Fruit fly (Drosophila melanogaster): ENCODE measurements around the gene haf.

Gene haf

dm6 chr2L:1651053-1651452, 96.1 kb downstream of the haf start, which contains the start of gene chinmo:
TSS of gene chinmo (plus strand) at chr2L:1651258.
- TF ChIP-seq CG13204 (GFP tag; optimal IDR thresholded peaks at IDR 0.05) (no peak), CG4496 (GFP tag; IDR thresholded peaks at IDR 0.05) (no peak), Pif1A (GFP tag; optimal IDR thresholded peaks at IDR 0.05) (peak; percentile 19), gl (tag; optimal IDR thresholded peaks at IDR 0.05) (no peak), Pif1B (GFP tag; optimal IDR thresholded peaks at IDR 0.05) (peak; percentile 7), fd96Ca (GFP tag; IDR thresholded peaks at IDR 0.05) (no peak), D1 (tag; optimal IDR thresholded peaks at IDR 0.05) (no peak), Snoo (tag; optimal IDR thresholded peaks at IDR 0.05) (peak; percentile 5), CG10348 (GFP tag; IDR thresholded peaks at IDR 0.05) (no peak), CG32121 (GFP tag; IDR thresholded peaks at IDR 0.05) (peak; percentile 53), CG15710 (tag; optimal IDR thresholded peaks at IDR 0.05) (no peak), EcR (GFP tag; optimal IDR thresholded peaks at IDR 0.05) (no peak), CG9948 (tag; optimal IDR thresholded peaks at IDR 0.05) (no peak), Ets98B (GFP tag; IDR thresholded peaks at IDR 0.05) (peak; percentile 43; the same call in 1 of the 2 replicates), CG12605 (GFP tag; IDR thresholded peaks at IDR 0.05) (peak; percentile 46), CG14655 (GFP tag; optimal IDR thresholded peaks at IDR 0.05) (no peak), CG34367 (tag; optimal IDR thresholded peaks at IDR 0.05) (no peak), CG8301 (tag; optimal IDR thresholded peaks at IDR 0.05) (no peak), CG8159 (tag; optimal IDR thresholded peaks at IDR 0.05) (no peak), CG17806 (tag; optimal IDR thresholded peaks at IDR 0.05) (no peak), rn (GFP tag; IDR thresholded peaks at IDR 0.05) (no peak)

- TF ChIP-seq CG8159 (tag; optimal IDR thresholded peaks at IDR 0.05) (no peak), CG8301 (tag; optimal IDR thresholded peaks at IDR 0.05) (no peak), Pif1B (GFP tag; optimal IDR thresholded peaks at IDR 0.05) (no peak), fd96Ca (GFP tag; IDR thresholded peaks at IDR 0.05) (no peak), CG34367 (tag; optimal IDR thresholded peaks at IDR 0.05) (no peak), gl (tag; optimal IDR thresholded peaks at IDR 0.05) (no peak), CG17806 (tag; optimal IDR thresholded peaks at IDR 0.05) (no peak), Pif1A (GFP tag; optimal IDR thresholded peaks at IDR 0.05) (no peak), Ets98B (GFP tag; IDR thresholded peaks at IDR 0.05) (no peak), D1 (tag; optimal IDR thresholded peaks at IDR 0.05) (no peak)
Measured at dm6 chr2L:1651889-1652288, 97.0 kb downstream of the haf start.

dm6 chr2L:1653800-1654199, 98.9 kb downstream of the haf start:
- TF ChIP-seq Ets98B (GFP tag; IDR thresholded peaks at IDR 0.05), result no peak
- TF ChIP-seq CG13204 (GFP tag; optimal IDR thresholded peaks at IDR 0.05), result no peak
- no peak for TF ChIP-seq CG12605 (GFP tag; IDR thresholded peaks at IDR 0.05)
- no peak for TF ChIP-seq rn (GFP tag; IDR thresholded peaks at IDR 0.05)
- TF ChIP-seq Snoo (tag; optimal IDR thresholded peaks at IDR 0.05), result no peak

- TF ChIP-seq EcR (GFP tag; optimal IDR thresholded peaks at IDR 0.05) (no peak), CG34367 (tag; optimal IDR thresholded peaks at IDR 0.05) (no peak), Snoo (tag; optimal IDR thresholded peaks at IDR 0.05) (no peak), CG10348 (GFP tag; IDR thresholded peaks at IDR 0.05) (no peak), CG12605 (GFP tag; IDR thresholded peaks at IDR 0.05) (no peak), gl (tag; optimal IDR thresholded peaks at IDR 0.05) (no peak), rn (GFP tag; IDR thresholded peaks at IDR 0.05) (no peak), CG13204 (GFP tag; optimal IDR thresholded peaks at IDR 0.05) (no peak), CG14655 (GFP tag; optimal IDR thresholded peaks at IDR 0.05) (no peak), D1 (tag; optimal IDR thresholded peaks at IDR 0.05) (no peak)
Measured at dm6 chr2L:1654217-1654616, 99.3 kb downstream of the haf start.

- TF ChIP-seq Pif1A (GFP tag; optimal IDR thresholded peaks at IDR 0.05), result no peak
- no peak for TF ChIP-seq CG34367 (tag; optimal IDR thresholded peaks at IDR 0.05)
- no peak for TF ChIP-seq CG15710 (tag; optimal IDR thresholded peaks at IDR 0.05)
- TF ChIP-seq CG9948 (tag; optimal IDR thresholded peaks at IDR 0.05), result no peak
- TF ChIP-seq CG12605 (GFP tag; IDR thresholded peaks at IDR 0.05), result no peak
Measured at dm6 chr2L:1655858-1656257, 100.9 kb downstream of the haf start.

dm6 chr2L:1656835-1657541, 102.1 kb downstream of the haf start:
- TF ChIP-seq CG32121 (GFP tag; IDR thresholded peaks at IDR 0.05) (peak; percentile 71; the same call in 1 of the 2 replicates), rn (GFP tag; IDR thresholded peaks at IDR 0.05) (no peak), CG4496 (GFP tag; IDR thresholded peaks at IDR 0.05) (peak; percentile 65; the same call in 2 of the 3 replicates), CG34367 (tag; optimal IDR thresholded peaks at IDR 0.05) (no peak), Pif1A (GFP tag; optimal IDR thresholded peaks at IDR 0.05) (no peak), CG9948 (tag; optimal IDR thresholded peaks at IDR 0.05) (no peak), CG12605 (GFP tag; IDR thresholded peaks at IDR 0.05) (0 out of 2 replicates have a peak, but pooled peaks have one; percentile 9), Ets98B (GFP tag; IDR thresholded peaks at IDR 0.05) (peak; percentile 35; the same call in 1 of the 2 replicates), CG14655 (GFP tag; optimal IDR thresholded peaks at IDR 0.05) (no peak), Snoo (tag; optimal IDR thresholded peaks at IDR 0.05) (no peak)

- TF ChIP-seq gl (tag; optimal IDR thresholded peaks at IDR 0.05), result no peak
- no peak for TF ChIP-seq CG15710 (tag; optimal IDR thresholded peaks at IDR 0.05)
- TF ChIP-seq CG8301 (tag; optimal IDR thresholded peaks at IDR 0.05), result no peak
Measured at dm6 chr2L:1658124-1658523, 103.2 kb downstream of the haf start.

Data from whole organism, pupa.